Fruit fly (Drosophila melanogaster): ENCODE measurements around the gene pip.
A peak's percentile ranks its signal among the peaks of the same experiment; 100 is the strongest.

Gene pip

DNA sequence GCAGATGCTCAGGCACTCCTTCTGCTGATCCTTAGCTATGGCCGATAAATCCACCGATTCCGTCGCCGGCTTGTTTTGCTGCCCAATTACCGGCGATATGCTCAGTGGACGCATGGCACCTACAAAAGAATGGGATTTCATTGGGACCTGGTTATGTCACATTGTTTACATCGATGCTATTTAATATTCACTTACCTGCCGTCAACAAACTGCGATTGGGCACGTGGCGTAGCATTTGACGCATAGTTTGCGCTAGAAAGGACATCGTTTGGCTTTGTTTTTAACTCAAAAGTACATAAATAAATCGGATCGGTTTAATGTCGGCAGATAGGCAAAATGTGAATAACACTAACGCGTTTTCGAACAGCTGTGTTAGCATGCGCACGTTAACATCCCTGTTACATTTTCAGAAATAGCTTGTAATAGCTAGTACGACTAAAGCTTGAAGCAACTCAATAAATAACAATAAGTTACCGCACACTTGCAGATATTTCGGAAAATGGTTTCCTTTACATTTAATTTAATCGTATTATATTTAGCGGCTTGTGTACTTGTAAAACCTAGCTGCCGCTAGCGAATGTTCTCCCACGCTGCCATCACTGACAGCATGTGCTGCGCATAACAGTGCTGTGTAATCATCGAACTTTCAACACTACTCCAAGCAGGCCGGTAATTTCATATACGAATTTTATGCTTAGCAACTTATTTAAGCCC lies 82.5 kb downstream of the pip start, which contains the start of the genes mRpL21 and rept (continued):
- TF ChIP-seq PHDP (tag; optimal IDR thresholded peaks at IDR 0.05) (peak; percentile 61), B-H1 (GFP tag; IDR thresholded peaks at IDR 0.05) (no peak), al (GFP tag; IDR thresholded peaks at IDR 0.05) (peak; percentile 26; the same call in 1 of the 2 replicates), dan (GFP tag; IDR thresholded peaks at IDR 0.05) (no peak), NC2α (GFP tag; optimal IDR thresholded peaks at IDR 0.05) (peak; percentile 2), CG6654 (GFP tag; optimal IDR thresholded peaks at IDR 0.05) (no peak), MBD-R2 (GFP tag; IDR thresholded peaks at IDR 0.05) (peak; percentile 93), CG16779 (GFP tag; IDR thresholded peaks at IDR 0.05) (peak; percentile 41; the same call in 1 of the 2 replicates), Myb (GFP tag; optimal IDR thresholded peaks at IDR 0.05) (peak; percentile 72), lab (GFP tag; optimal IDR thresholded peaks at IDR 0.05) (peak; percentile 68), wdn (GFP tag; IDR thresholded peaks at IDR 0.05) (peak; percentile 16; the same call in 1 of the 2 replicates), CG15073 (GFP tag; optimal IDR thresholded peaks at IDR 0.05) (no peak), CG30431 (GFP tag; optimal IDR thresholded peaks at IDR 0.05) (no peak), repo (GFP tag; optimal IDR thresholded peaks at IDR 0.05) (peak; percentile 31), CG1233 (GFP tag; optimal IDR thresholded peaks at IDR 0.05) (peak; percentile 36), CG13894 (tag; optimal IDR thresholded peaks at IDR 0.05) (peak; percentile 5), CG32767 (GFP tag; IDR thresholded peaks at IDR 0.05) (no peak), CG31365 (tag; optimal IDR thresholded peaks at IDR 0.05) (no peak), jing (GFP tag; optimal IDR thresholded peaks at IDR 0.05) (no peak), Dip3 (GFP tag; optimal IDR thresholded peaks at IDR 0.05) (peak; percentile 49), CG17802 (tag; optimal IDR thresholded peaks at IDR 0.05) (no peak), CG3995 (GFP tag; optimal IDR thresholded peaks at IDR 0.05) (no peak), CG14965 (GFP tag; optimal IDR thresholded peaks at IDR 0.05; ENCODE audit: borderline replicate concordance) (no peak), ems (GFP tag; optimal IDR thresholded peaks at IDR 0.05) (peak; percentile 17), CG5245 (GFP tag; optimal IDR thresholded peaks at IDR 0.05) (peak; percentile 37), CG10147 (GFP tag; optimal IDR thresholded peaks at IDR 0.05) (peak; percentile 42), lola (GFP tag; optimal IDR thresholded peaks at IDR 0.05) (peak in 1 of 3 experiments; percentile 35), amos (GFP tag; IDR thresholded peaks at IDR 0.05; ENCODE audit: partially characterized antibody) (no peak), kay (GFP tag; optimal IDR thresholded peaks at IDR 0.05) (no peak), Hmr (GFP tag; optimal IDR thresholded peaks at IDR 0.05) (peak; percentile 73), scrt (GFP tag; optimal IDR thresholded peaks at IDR 0.05) (peak; percentile 42), da (GFP tag; optimal IDR thresholded peaks at IDR 0.05) (peak; percentile 43), CG4707 (GFP tag; optimal IDR thresholded peaks at IDR 0.05) (no peak), crol (GFP tag; IDR thresholded peaks at IDR 0.05) (no peak), inv (GFP tag; IDR thresholded peaks at IDR 0.05; ENCODE audit: partially characterized antibody) (no peak), tna (GFP tag; IDR thresholded peaks at IDR 0.05; ENCODE audit: partially characterized antibody) (no peak), Hmx (GFP tag; optimal IDR thresholded peaks at IDR 0.05) (no peak), CG18262 (tag; optimal IDR thresholded peaks at IDR 0.05) (peak; percentile 21), ash1 (GFP tag; optimal IDR thresholded peaks at IDR 0.05) (no peak), Ravus (GFP tag; IDR thresholded peaks at IDR 0.05) (no peak), CG17328 (GFP tag; IDR thresholded peaks at IDR 0.05) (peak; percentile 57; the same call in 1 of the 2 replicates), nom (GFP tag; optimal IDR thresholded peaks at IDR 0.05) (no peak), E2f1 (GFP tag; IDR thresholded peaks at IDR 0.05) (peak; percentile 33; the same call in 1 of the 2 replicates), Trl (optimal IDR thresholded peaks at IDR 0.05) (no peak), Trl (GFP tag; optimal IDR thresholded peaks at IDR 0.05) (peak; percentile 33), Scr (GFP tag; IDR thresholded peaks at IDR 0.05; ENCODE audit: partially characterized antibody) (no peak), CG9876 (GFP tag; optimal IDR thresholded peaks at IDR 0.05) (peak; percentile 32), vvl (GFP tag; IDR thresholded peaks at IDR 0.05) (peak; percentile 62), Fer3 (tag; optimal IDR thresholded peaks at IDR 0.05) (peak; percentile 24), Ada2b (GFP tag; IDR thresholded peaks at IDR 0.05) (no peak)
